Worm (Caenorhabditis elegans) whole organism, young adult: ENCODE results near the gene C45G9.9.

Experiments used
- B0019.2 ChIP-seq: fragments of 200-800 bp; sonication (Bioruptor generic); conservative IDR thresholded peaks from 2 replicates; pipeline ENCODE4 v1.3.6; 2022; ENCODE audit warnings: missing genetic modification reagents, missing genetic modification characterization, missing compliant biosample characterization
- B0336.3 ChIP-seq: fragments of 200-800 bp; sonication (Bioruptor generic); IDR thresholded peaks from 2 replicates; pipeline ENCODE4 v1.3.6; 2022; ENCODE audit warnings: missing genetic modification characterization, missing compliant biosample characterization
- C17E4.6 ChIP-seq: fragments of 200-800 bp; sonication (Bioruptor generic); IDR thresholded peaks from 2 replicates; pipeline ENCODE4 v1.3.6; 2022; ENCODE audit warnings: missing genetic modification reagents, missing genetic modification characterization, missing compliant biosample characterization
- F22D6.2 ChIP-seq: sonication (generic microtip); optimal IDR thresholded peaks from 2 replicates; lab custom pipeline; 2016; ENCODE audit warnings: mild to moderate bottlenecking, missing genetic modification characterization, missing compliant biosample characterization
- cebp-2 ChIP-seq: fragments of 200-800 bp; sonication (Bioruptor generic); IDR thresholded peaks from 2 replicates; pipeline ENCODE4 v1.3.6; 2022; ENCODE audit warnings: missing genetic modification characterization, missing compliant biosample characterization
- dpl-1 ChIP-seq: fragments of 150-350 bp; optimal IDR thresholded peaks from 2 replicates; lab custom pipeline; 2014; ENCODE audit warnings: missing biosample characterization, missing genetic modification reagents, missing genetic modification characterization
- lin-35 ChIP-seq, 3 experiments: fragments of 150-350 bp in 2 of 3; sonication (generic microtip) in 1 of 3; optimal IDR thresholded peaks; 2 replicates each; lab custom pipeline; 2014 to 2018; ENCODE audit warnings: missing biosample characterization in 3 of 3, missing genetic modification characterization in 3 of 3, missing genetic modification reagents in 3 of 3
- sea-2 ChIP-seq: fragments of 200-800 bp; sonication (Bioruptor generic); IDR thresholded peaks from 2 replicates; pipeline ENCODE4 v1.3.6; 2022; ENCODE audit warnings: missing genetic modification characterization, missing compliant biosample characterization
- snpc-4 ChIP-seq, 5 experiments: fragments of 150-350 bp in 1 of 5; sonication (generic microtip) in 4 of 5; optimal IDR thresholded peaks; 2 replicates each; lab custom pipeline; 2014 to 2018; ENCODE audit warnings: missing genetic modification characterization in 5 of 5, missing biosample characterization in 3 of 5, antibody characterized with exemption in 2 of 5, mild to moderate bottlenecking in 2 of 5, missing compliant biosample characterization in 2 of 5, missing genotype in 2 of 5, moderate library complexity in 2 of 5, missing genetic modification reagents in 1 of 5
- unc-130 ChIP-seq: sonication (generic microtip); optimal IDR thresholded peaks from 2 replicates; lab custom pipeline; 2016; ENCODE audit warnings: missing genetic modification reagents, missing genetic modification characterization, missing compliant biosample characterization

ce11 chrIII:5085529-5085928 lies 29.9 kb upstream of the C45G9.9 start, which contains the start of gene cah-1:
- TF ChIP-seq dpl-1 (GFP tag; lab: Kevin White, UChicago): no peak
- TF ChIP-seq snpc-4 (GFP tag; optimal IDR thresholded peaks at IDR 0.05; lab: Kevin White, UChicago): no peak
- TF ChIP-seq snpc-4 (tag; optimal IDR thresholded peaks at IDR 0.05; lab: Kevin White, UChicago): no peak
- TF ChIP-seq unc-130 (GFP tag; lab: Kevin White, UChicago): no peak
- TF ChIP-seq F22D6.2: no peak
- no peak for TF ChIP-seq lin-35 (GFP tag; optimal IDR thresholded peaks at IDR 0.05; lab: Kevin White, UChicago)
- no peak for TF ChIP-seq B0019.2 (GFP tag; lab: Robert Waterston, UW)
- no peak for TF ChIP-seq C17E4.6 (GFP tag; lab: Robert Waterston, UW)
- no peak for TF ChIP-seq sea-2
- no peak for TF ChIP-seq cebp-2 (GFP tag; lab: Robert Waterston, UW)
- no peak for TF ChIP-seq B0336.3
